Worm (Caenorhabditis elegans): ENCODE results near the gene C16C10.4.

- no peak for TF ChIP-seq scrt-1 (GFP tag; IDR thresholded peaks at IDR 0.05)
- TF ChIP-seq flt-1 (GFP tag; IDR thresholded peaks at IDR 0.05) = no peak
- TF ChIP-seq ets-7 (tag; optimal IDR thresholded peaks at IDR 0.05) = no peak
- no peak for TF ChIP-seq tbx-37 (GFP tag; conservative IDR thresholded peaks at IDR 0.05)
These were observed 47.9 kb upstream of the C16C10.4 start for ce11 chrIII:4123277-4123676.

Data from whole organism, early embryonic.